Fruit fly (Drosophila melanogaster): ENCODE data around the gene rg.

Gene rg

dm6 chrX:5093924-5094323, 8.4 kb downstream of the rg start (continued):
- TF ChIP-seq CG12659 (GFP tag; optimal IDR thresholded peaks at IDR 0.05) (peak; percentile 70), CG10267 (tag; optimal IDR thresholded peaks at IDR 0.05) (peak; percentile 54), D (optimal IDR thresholded peaks at IDR 0.05) (no peak), D (GFP tag; optimal IDR thresholded peaks at IDR 0.05) (peak; percentile 69), CG18619 (GFP tag; optimal IDR thresholded peaks at IDR 0.05) (peak; percentile 68), Atf6 (GFP tag; IDR thresholded peaks at IDR 0.05) (peak; percentile 74), Eip74EF (GFP tag; optimal IDR thresholded peaks at IDR 0.05) (peak in 1 of 2 experiments; percentile 65), pita (GFP tag; optimal IDR thresholded peaks at IDR 0.05) (no peak), CG34422 (GFP tag; IDR thresholded peaks at IDR 0.05) (peak; percentile 56; the same call in 1 of the 3 replicates), CG31365 (tag; optimal IDR thresholded peaks at IDR 0.05) (peak; percentile 33), Atf3 (GFP tag; optimal IDR thresholded peaks at IDR 0.05) (no peak), Ada2b (GFP tag; IDR thresholded peaks at IDR 0.05) (peak; percentile 68), CG4282 (GFP tag; optimal IDR thresholded peaks at IDR 0.05) (no peak), CG7556 (GFP tag; optimal IDR thresholded peaks at IDR 0.05) (peak; percentile 84), gem (tag; optimal IDR thresholded peaks at IDR 0.05) (peak; percentile 83), Meics (GFP tag; optimal IDR thresholded peaks at IDR 0.05) (peak; percentile 73), CG8388 (GFP tag; optimal IDR thresholded peaks at IDR 0.05) (peak; percentile 66), al (GFP tag; IDR thresholded peaks at IDR 0.05) (peak; percentile 24; the same call in 1 of the 2 replicates), lab (GFP tag; optimal IDR thresholded peaks at IDR 0.05) (peak; percentile 90), pan (optimal IDR thresholded peaks at IDR 0.05) (no peak), pan (GFP tag; optimal IDR thresholded peaks at IDR 0.05 in 1 of 2, IDR thresholded peaks at IDR 0.05 in 1 of 2) (peak in 1 of 2 experiments; percentile 75), CG10366 (GFP tag; IDR thresholded peaks at IDR 0.05) (peak; percentile 74), crp (GFP tag; optimal IDR thresholded peaks at IDR 0.05) (peak in 1 of 2 experiments; percentile 22), nau (GFP tag; optimal IDR thresholded peaks at IDR 0.05) (peak; percentile 63), CG42726 (GFP tag; IDR thresholded peaks at IDR 0.05; ENCODE audit: partially characterized antibody) (no peak), CG2712 (tag; optimal IDR thresholded peaks at IDR 0.05) (peak; percentile 65), Hmx (GFP tag; optimal IDR thresholded peaks at IDR 0.05) (no peak), CG1602 (GFP tag; optimal IDR thresholded peaks at IDR 0.05) (peak; percentile 36), luna (GFP tag; optimal IDR thresholded peaks at IDR 0.05) (no peak), CG18599 (GFP tag; optimal IDR thresholded peaks at IDR 0.05) (peak; percentile 91), HmgZ (tag; optimal IDR thresholded peaks at IDR 0.05) (peak; percentile 57), CG4854 (GFP tag; optimal IDR thresholded peaks at IDR 0.05) (no peak), hth (optimal IDR thresholded peaks at IDR 0.05) (no peak), sr (GFP tag; IDR thresholded peaks at IDR 0.05) (no peak), CG9797 (GFP tag; optimal IDR thresholded peaks at IDR 0.05) (no peak), NC2β (GFP tag; optimal IDR thresholded peaks at IDR 0.05) (no peak), Lhr (GFP tag; optimal IDR thresholded peaks at IDR 0.05) (peak; percentile 18), B-H2 (GFP tag; optimal IDR thresholded peaks at IDR 0.05) (no peak), her (GFP tag; optimal IDR thresholded peaks at IDR 0.05) (peak; percentile 62), trh (GFP tag; optimal IDR thresholded peaks at IDR 0.05) (no peak), Blimp-1 (GFP tag; optimal IDR thresholded peaks at IDR 0.05) (peak; percentile 81), CG1832 (GFP tag; optimal IDR thresholded peaks at IDR 0.05) (no peak), Hand (GFP tag; optimal IDR thresholded peaks at IDR 0.05) (peak; percentile 81), bigmax (GFP tag; optimal IDR thresholded peaks at IDR 0.05) (no peak), gsb (GFP tag; IDR thresholded peaks at IDR 0.05) (no peak), ham (GFP tag; IDR thresholded peaks at IDR 0.05) (no peak), Sry-δ (GFP tag; optimal IDR thresholded peaks at IDR 0.05) (peak; percentile 12), bcd (GFP tag; optimal IDR thresholded peaks at IDR 0.05) (peak; percentile 69), Gug (GFP tag; IDR thresholded peaks at IDR 0.05) (peak; percentile 47; the same call in 1 of the 4 replicates), HLH54F (GFP tag; optimal IDR thresholded peaks at IDR 0.05) (peak; percentile 46), CG6254 (GFP tag; optimal IDR thresholded peaks at IDR 0.05) (peak; percentile 59)

Measured in whole organism, embryonic.